Fruit fly (Drosophila melanogaster) Kc167 (cell line): ENCODE measurements around the gene mtrm.

Experiments used
- Sin3A ChIP-seq: fragments of >200 bp; optimal IDR thresholded peaks from 2 replicates; lab custom pipeline; 2018; ENCODE audit warnings: missing external identifiers
- h ChIP-seq: fragments of >200 bp; optimal IDR thresholded peaks from 3 replicates; lab custom pipeline; 2018; ENCODE audit warnings: missing external identifiers
- insv ChIP-seq: fragments of >200 bp; optimal IDR thresholded peaks from 3 replicates; lab custom pipeline; 2018; ENCODE audit warnings: missing external identifiers
- psq ChIP-seq: fragments of >200 bp; optimal IDR thresholded peaks from 2 replicates; lab custom pipeline; 2017; ENCODE audit warnings: missing external identifiers
- ttk ChIP-seq: sonication (Bioruptor generic); optimal IDR thresholded peaks from 2 replicates; lab custom pipeline; 2017; ENCODE audit warnings: missing external identifiers

dm6 chr3L:8369456-8369855, 43.4 kb upstream of the mtrm start:
- TF ChIP-seq ttk (lab: Kevin White, UChicago) (no peak), insv (lab: Kevin White, UChicago) (no peak), h (no peak), Sin3A (lab: Kevin White, UChicago) (no peak), psq (no peak)
